Fruit fly (Drosophila melanogaster) whole organism: ENCODE measurements around the gene CG15728.

ENCODE experiments used
- CG8478 ChIP-seq: fragments of >200 bp; optimal IDR thresholded peaks from 2 replicates; lab custom pipeline; 2018; ENCODE audit warnings: inconsistent platforms
- Dll ChIP-seq: fragments of >200 bp; optimal IDR thresholded peaks from 2 replicates; lab custom pipeline; 2017
- EcR ChIP-seq, 2 experiments: fragments of >200 bp; optimal IDR thresholded peaks; 2 replicates each; lab custom pipeline; 2017; ENCODE audit warnings: missing biosample characterization in 2 of 2, missing genetic modification characterization in 2 of 2, missing genetic modification reagents in 2 of 2
- psq ChIP-seq: fragments of >200 bp; optimal IDR thresholded peaks from 2 replicates; lab custom pipeline; 2017
- usp ChIP-seq: fragments of >200 bp; optimal IDR thresholded peaks from 2 replicates; lab custom pipeline; 2017; ENCODE audit warnings: missing biosample characterization, missing genetic modification characterization, mixed read lengths

DNA sequence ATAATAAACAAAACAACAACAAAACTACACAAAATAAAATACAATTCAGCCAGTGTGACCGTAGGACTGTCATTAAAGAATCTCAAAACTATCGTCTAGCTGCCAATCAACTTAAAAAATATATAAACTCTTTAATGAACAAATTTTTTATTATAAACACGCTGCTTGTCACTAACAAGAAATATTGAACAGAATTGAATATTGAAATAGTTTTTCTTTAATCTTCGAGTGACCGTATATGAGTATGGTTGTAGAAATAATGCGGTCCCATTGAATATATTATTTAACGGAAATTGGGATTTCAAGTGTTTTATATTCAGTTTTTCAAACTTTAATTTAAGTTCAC is 32.0 kb upstream of the CG15728 start, which contains the start of gene LIMK1:
- TF ChIP-seq usp (GFP tag; lab: Kevin White, UChicago) (no peak), psq (lab: Kevin White, UChicago) (no peak), CG8478 (lab: Kevin White, UChicago) (no peak), EcR (GFP tag; optimal IDR thresholded peaks at IDR 0.05; lab: Kevin White, UChicago) (no peak), Dll (lab: Kevin White, UChicago) (no peak)
